Worm (Caenorhabditis elegans): ENCODE data around the gene srh-201.

The srh-201 gene

DNA sequence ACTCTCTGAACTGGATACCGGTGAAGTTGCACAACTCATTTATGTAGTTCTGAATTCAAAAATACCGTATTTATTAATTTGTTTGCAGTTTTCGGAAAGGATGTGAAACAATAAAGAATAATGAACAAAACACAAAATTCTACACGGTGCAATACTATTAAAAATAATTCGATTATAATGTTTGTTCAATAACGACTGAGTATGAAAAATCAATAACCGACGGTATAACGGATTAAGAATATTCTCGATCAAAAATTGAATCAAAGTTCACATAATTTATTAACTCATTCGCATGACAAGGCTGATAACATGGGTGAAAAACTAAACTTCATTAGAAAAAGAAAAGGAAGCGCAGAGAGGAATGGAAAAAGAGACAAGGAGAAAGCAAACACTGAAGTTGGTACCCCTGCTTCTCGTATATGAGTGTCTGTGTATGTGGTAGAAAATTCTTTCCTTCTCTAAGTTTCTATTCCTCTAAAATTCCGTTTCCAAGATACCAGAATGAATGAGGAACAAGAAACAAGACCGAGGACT is 38.7 kb downstream of the srh-201 start, which contains the start of gene nhr-143 (continued):
- TF ChIP-seq lsy-2 (tag; optimal IDR thresholded peaks at IDR 0.05) (peak in 1 of 2 experiments; percentile 17), F37D6.2 (tag; optimal IDR thresholded peaks at IDR 0.05) (no peak), ztf-7 (tag; optimal IDR thresholded peaks at IDR 0.05) (no peak), egl-43 (GFP tag; IDR thresholded peaks at IDR 0.05) (no peak), nhr-6 (tag; optimal IDR thresholded peaks at IDR 0.05) (no peak), lir-3 (tag; optimal IDR thresholded peaks at IDR 0.05) (no peak), php-3 (GFP tag; IDR thresholded peaks at IDR 0.05) (no peak), hlh-11 (tag; optimal IDR thresholded peaks at IDR 0.05) (peak; percentile 47), fos-1 (tag; optimal IDR thresholded peaks at IDR 0.05) (no peak), zag-1 (tag; optimal IDR thresholded peaks at IDR 0.05) (no peak), dmd-8 (GFP tag; IDR thresholded peaks at IDR 0.05) (no peak), T20F7.1 (GFP tag; optimal IDR thresholded peaks at IDR 0.05) (no peak), duxl-1 (tag; optimal IDR thresholded peaks at IDR 0.05; ENCODE audit: poor library complexity) (no peak), R02D3.7 (tag; optimal IDR thresholded peaks at IDR 0.05) (no peak), vab-7 (GFP tag; IDR thresholded peaks at IDR 0.05) (no peak), lin-29 (GFP tag; IDR thresholded peaks at IDR 0.05) (no peak), tra-1 (GFP tag; IDR thresholded peaks at IDR 0.05) (no peak), ceh-82 (tag; optimal IDR thresholded peaks at IDR 0.05) (no peak), skn-1 (tag; optimal IDR thresholded peaks at IDR 0.05) (no peak), dve-1 (tag; optimal IDR thresholded peaks at IDR 0.05; ENCODE audit: insufficient read depth) (peak; percentile 61), mxl-2 (GFP tag; conservative IDR thresholded peaks at IDR 0.05) (no peak), F26F4.8 (GFP tag; conservative IDR thresholded peaks at IDR 0.05) (no peak), ceh-32 (tag; optimal IDR thresholded peaks at IDR 0.05; ENCODE audit: poor library complexity) (no peak), nhr-11 (tag; optimal IDR thresholded peaks at IDR 0.05) (no peak), Y75B8A.6 (GFP tag; IDR thresholded peaks at IDR 0.05) (no peak), spr-3 (GFP tag; optimal IDR thresholded peaks at IDR 0.05) (no peak), Y5F2A.4 (GFP tag; optimal IDR thresholded peaks at IDR 0.05) (no peak), ceh-28 (tag; optimal IDR thresholded peaks at IDR 0.05) (no peak), lin-15B (tag; optimal IDR thresholded peaks at IDR 0.05) (no peak), lin-1 (GFP tag; IDR thresholded peaks at IDR 0.05) (no peak), hlh-30 (tag; optimal IDR thresholded peaks at IDR 0.05; ENCODE audit: insufficient read depth) (no peak), aly-2 (tag; optimal IDR thresholded peaks at IDR 0.05) (no peak), F44E2.7 (GFP tag; IDR thresholded peaks at IDR 0.05) (no peak), T26A8.4 (GFP tag; IDR thresholded peaks at IDR 0.05) (no peak), D1046.2 (GFP tag; IDR thresholded peaks at IDR 0.05) (no peak), Y105C5A.15 (GFP tag; IDR thresholded peaks at IDR 0.05) (no peak), pqm-1 (tag; optimal IDR thresholded peaks at IDR 0.05) (peak; percentile 41), unc-62 (GFP tag; optimal IDR thresholded peaks at IDR 0.05 in 1 of 2) (peak in 1 of 2 experiments; percentile 10), unc-62 (tag; optimal IDR thresholded peaks at IDR 0.05) (no peak), hif-1 (tag; optimal IDR thresholded peaks at IDR 0.05) (no peak), nhr-42 (GFP tag; IDR thresholded peaks at IDR 0.05) (no peak), nhr-41 (GFP tag; IDR thresholded peaks at IDR 0.05) (no peak)

- no peak for TF ChIP-seq daf-8 (GFP tag; IDR thresholded peaks at IDR 0.05)
- no peak for TF ChIP-seq ztf-11 (tag; optimal IDR thresholded peaks at IDR 0.05)
- TF ChIP-seq nhr-10 (tag; optimal IDR thresholded peaks at IDR 0.05): no peak
- TF ChIP-seq F10B5.3 (tag; optimal IDR thresholded peaks at IDR 0.05): no peak
- no peak for TF ChIP-seq zfp-3 (GFP tag; conservative IDR thresholded peaks at IDR 0.05)
- no peak for TF ChIP-seq nhr-111 (GFP tag; optimal IDR thresholded peaks at IDR 0.05)
- no peak for TF ChIP-seq D1046.2 (GFP tag; IDR thresholded peaks at IDR 0.05)
- no peak for TF ChIP-seq daf-19 (GFP tag; conservative IDR thresholded peaks at IDR 0.05)
Observed at ce11 chrV:8972271-8972670, 41.4 kb downstream of the srh-201 start, which contains the start of gene nhr-195. nhr-195 (minus strand) TSS chrV:8972371.

Data from whole organism, L4 larva.